Worm (Caenorhabditis elegans) whole organism, L4 larva: ENCODE results near the gene K07F5.14.

Source experiments
- F49E8.2 ChIP-seq: sonication (generic microtip); optimal IDR thresholded peaks from 2 replicates; lab custom pipeline; 2016; ENCODE audit warnings: missing compliant biosample characterization, mild to moderate bottlenecking, missing genetic modification characterization, borderline replicate concordance
- ZK546.5 ChIP-seq, 2 experiments: sonication (generic microtip); optimal IDR thresholded peaks; 2 replicates each; lab custom pipeline; 2017; ENCODE audit warnings: missing biosample characterization in 2 of 2, missing genetic modification characterization in 2 of 2
- aly-2 ChIP-seq: sonication (generic microtip); optimal IDR thresholded peaks from 2 replicates; lab custom pipeline; 2018; ENCODE audit warnings: missing biosample characterization, missing genetic modification characterization
- egl-27 ChIP-seq: sonication (generic microtip); optimal IDR thresholded peaks from 3 replicates; lab custom pipeline; 2017; ENCODE audit warnings: missing biosample characterization, missing genetic modification reagents, missing genetic modification characterization
- fos-1 ChIP-seq: fragments of 150-350 bp; optimal IDR thresholded peaks from 2 replicates; lab custom pipeline; 2014; ENCODE audit warnings: missing biosample characterization, missing genetic modification characterization
- hlh-11 ChIP-seq: fragments of 200-800 bp; sonication (Bioruptor generic); optimal IDR thresholded peaks from 2 replicates; lab custom pipeline; 2018; ENCODE audit warnings: mild to moderate bottlenecking, missing genetic modification characterization, missing compliant biosample characterization
- lin-39 ChIP-seq: fragments of 150-350 bp; optimal IDR thresholded peaks from 2 replicates; lab custom pipeline; 2014; ENCODE audit warnings: missing biosample characterization, missing genetic modification reagents, missing genetic modification characterization
- mxl-3 ChIP-seq: fragments of 200-800 bp; sonication (Bioruptor generic); optimal IDR thresholded peaks from 2 replicates; lab custom pipeline; 2018; ENCODE audit warnings: mild to moderate bottlenecking, missing genetic modification characterization, missing compliant biosample characterization
- nhr-11 ChIP-seq: fragments of 150-350 bp; optimal IDR thresholded peaks from 2 replicates; lab custom pipeline; 2014; ENCODE audit warnings: missing biosample characterization, missing genetic modification characterization
- pha-4 ChIP-seq, 2 experiments: fragments of 150-350 bp in 1 of 2; fragments of 200-800 bp in 1 of 2; sonication (Bioruptor generic) in 1 of 2; IDR thresholded peaks in 1 of 2; optimal IDR thresholded peaks in 1 of 2; 2 replicates each; pipeline versions ENCODE4 v1.3.6 to Lab custom; 2014 to 2022; ENCODE audit warnings: missing genetic modification characterization in 2 of 2, missing genetic modification reagents in 2 of 2, missing biosample characterization in 1 of 2, missing compliant biosample characterization in 1 of 2
- php-3 ChIP-seq: fragments of 200-800 bp; sonication (Bioruptor generic); IDR thresholded peaks from 2 replicates; pipeline ENCODE4 v1.3.6; 2022; ENCODE audit warnings: missing genetic modification reagents, missing genetic modification characterization, missing compliant biosample characterization
- unc-130 ChIP-seq: sonication (generic microtip); optimal IDR thresholded peaks from 2 replicates; lab custom pipeline; 2016; ENCODE audit warnings: missing genetic modification reagents, missing genetic modification characterization, missing compliant biosample characterization
- zag-1 ChIP-seq: fragments of 150-350 bp; optimal IDR thresholded peaks from 2 replicates; lab custom pipeline; 2014; ENCODE audit warnings: missing biosample characterization, missing genetic modification characterization

- no peak for TF ChIP-seq hlh-11 (tag; lab: Kevin White, UChicago)
- TF ChIP-seq zag-1 = no peak
- no peak for TF ChIP-seq egl-27
- no peak for TF ChIP-seq unc-130 (GFP tag; lab: Kevin White, UChicago)
- TF ChIP-seq ZK546.5 (tag; optimal IDR thresholded peaks at IDR 0.05; lab: Kevin White, UChicago) = no peak
- no peak for TF ChIP-seq lin-39 (tag; lab: Kevin White, UChicago)
- no peak for TF ChIP-seq php-3 (GFP tag; lab: Robert Waterston, UW)
- TF ChIP-seq fos-1 = no peak
- no peak for TF ChIP-seq nhr-11 (tag; lab: Kevin White, UChicago)
- no peak for TF ChIP-seq F49E8.2 (tag; lab: Kevin White, UChicago)
- no peak for TF ChIP-seq aly-2 (tag; lab: Kevin White, UChicago)
- TF ChIP-seq pha-4 (GFP tag; IDR thresholded peaks at IDR 0.05; lab: Robert Waterston, UW) = no peak
- no peak for TF ChIP-seq pha-4 (tag; optimal IDR thresholded peaks at IDR 0.05; lab: Kevin White, UChicago)
- TF ChIP-seq mxl-3 (GFP tag; lab: Kevin White, UChicago) = no peak
Observed at ce11 chrIV:9822585-9822984, 39.4 kb upstream of the K07F5.14 start.
